Worm (Caenorhabditis elegans): Measurements from ENCODE around the gene flp-20.

ce11 chrX:9337832-9338231, 11.9 kb downstream of the flp-20 start:
- no peak for TF ChIP-seq mab-5 (tag; optimal IDR thresholded peaks at IDR 0.05)
- TF ChIP-seq unc-39 (tag; optimal IDR thresholded peaks at IDR 0.05), result no peak
- no peak for TF ChIP-seq snpc-4 (tag; optimal IDR thresholded peaks at IDR 0.05)
- TF ChIP-seq blmp-1 (tag; optimal IDR thresholded peaks at IDR 0.05), result no peak
- TF ChIP-seq nhr-76 (tag; optimal IDR thresholded peaks at IDR 0.05), result no peak
- no peak for TF ChIP-seq nhr-237 (tag; optimal IDR thresholded peaks at IDR 0.05)
- no peak for TF ChIP-seq elt-3 (tag; optimal IDR thresholded peaks at IDR 0.05)
- no peak for TF ChIP-seq ztf-11 (tag; optimal IDR thresholded peaks at IDR 0.05)
